Worm (Caenorhabditis elegans) whole organism, early embryonic: ENCODE measurements around the gene dgat-2.

Experiments
- B0310.2 ChIP-seq: sonication (generic microtip); optimal IDR thresholded peaks from 2 replicates; lab custom pipeline; 2016; ENCODE audit warnings: mild to moderate bottlenecking, missing genetic modification characterization, missing compliant biosample characterization
- F13C5.2 ChIP-seq: sonication (generic microtip); optimal IDR thresholded peaks from 2 replicates; lab custom pipeline; 2017; ENCODE audit warnings: mild to moderate bottlenecking, missing genetic modification characterization, inconsistent platforms, missing compliant biosample characterization
- aly-1 ChIP-seq: sonication (generic microtip); optimal IDR thresholded peaks from 2 replicates; lab custom pipeline; 2016; ENCODE audit warnings: missing genetic modification characterization, missing compliant biosample characterization
- ama-1 ChIP-seq: fragments of 150-350 bp; optimal IDR thresholded peaks from 2 replicates; lab custom pipeline; 2014
- ets-7 ChIP-seq: sonication (generic microtip); optimal IDR thresholded peaks from 2 replicates; lab custom pipeline; 2016; ENCODE audit warnings: missing genotype, missing genetic modification characterization, missing compliant biosample characterization
- flt-1 ChIP-seq: fragments of 200-800 bp; sonication (Bioruptor generic); IDR thresholded peaks from 2 replicates; pipeline ENCODE4 v1.3.6; 2022; ENCODE audit warnings: missing genetic modification characterization, missing compliant biosample characterization
- hmbx-1 ChIP-seq: sonication (generic microtip); optimal IDR thresholded peaks from 2 replicates; lab custom pipeline; 2016; ENCODE audit warnings: mild to moderate bottlenecking, missing genetic modification characterization, missing compliant biosample characterization
- hmg-4 ChIP-seq: fragments of 200-800 bp; sonication (Bioruptor generic); optimal IDR thresholded peaks from 2 replicates; lab custom pipeline; 2018; ENCODE audit warnings: mild to moderate bottlenecking, missing genetic modification characterization, missing compliant biosample characterization
- hnd-1 ChIP-seq: sonication (generic microtip); optimal IDR thresholded peaks from 2 replicates; lab custom pipeline; 2016; ENCODE audit warnings: missing genetic modification characterization, missing compliant biosample characterization
- scrt-1 ChIP-seq: fragments of 200-800 bp; sonication (Bioruptor generic); IDR thresholded peaks from 2 replicates; pipeline ENCODE4 v1.3.6; 2022; ENCODE audit warnings: missing genetic modification characterization, missing compliant biosample characterization
- sea-1 ChIP-seq: fragments of 200-800 bp; sonication (Bioruptor generic); conservative IDR thresholded peaks from 2 replicates; pipeline ENCODE4 v1.3.6; 2022; ENCODE audit warnings: missing genetic modification characterization, missing compliant biosample characterization
- tbx-37 ChIP-seq: fragments of 200-800 bp; sonication (Bioruptor generic); conservative IDR thresholded peaks from 2 replicates; pipeline ENCODE4 v1.3.6; 2022; ENCODE audit warnings: missing genetic modification reagents, missing genetic modification characterization, missing compliant biosample characterization

ce11 chrV:17664367-17664766, 4.3 kb downstream of the dgat-2 start:
- no peak for TF ChIP-seq hmbx-1 (tag; lab: Kevin White, UChicago)
- TF ChIP-seq hnd-1 (tag; lab: Kevin White, UChicago) = no peak
- no peak for TF ChIP-seq ama-1
- no peak for TF ChIP-seq B0310.2 (tag; lab: Kevin White, UChicago)
- no peak for TF ChIP-seq scrt-1 (GFP tag; lab: Robert Waterston, UW)
- no peak for TF ChIP-seq flt-1
- no peak for TF ChIP-seq aly-1 (tag; lab: Kevin White, UChicago)
- no peak for TF ChIP-seq F13C5.2 (tag; lab: Kevin White, UChicago)
- TF ChIP-seq ets-7 (tag; lab: Kevin White, UChicago) = no peak
- TF ChIP-seq tbx-37 (GFP tag; lab: Robert Waterston, UW) = no peak
- TF ChIP-seq sea-1 (GFP tag; lab: Robert Waterston, UW) = 0 out of 2 replicates have a peak, but pooled peaks have one; percentile 25
- no peak for TF ChIP-seq hmg-4
